Worm (Caenorhabditis elegans): ENCODE measurements around the gene xbx-1.

Gene xbx-1

DNA sequence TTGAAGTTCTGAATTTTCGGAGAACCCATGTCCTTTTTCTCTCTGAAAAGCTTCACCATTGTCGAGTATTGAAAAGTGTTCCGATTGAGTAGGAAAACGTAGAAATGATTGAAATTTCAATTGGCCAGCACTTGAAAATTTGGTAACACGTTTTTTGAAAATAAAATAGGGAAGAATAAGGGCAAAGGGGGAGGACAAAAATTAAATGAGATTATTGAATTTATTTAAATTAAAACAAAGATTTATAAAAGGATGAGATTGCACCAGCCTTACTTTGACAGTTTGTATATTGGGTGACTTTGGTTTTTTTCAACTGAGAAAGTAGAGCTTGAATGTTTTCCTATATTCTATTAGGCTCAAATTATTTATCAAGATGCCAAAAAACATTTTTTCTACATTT lies 34.1 kb downstream of the xbx-1 start, which contains the start of gene obr-2:
obr-2 (minus strand) TSS at position 101 of the 400 bp plus-strand sequence.
- TF ChIP-seq peb-1 (tag; optimal IDR thresholded peaks at IDR 0.05) (no peak), lin-11 (tag; optimal IDR thresholded peaks at IDR 0.05) (no peak)

DNA sequence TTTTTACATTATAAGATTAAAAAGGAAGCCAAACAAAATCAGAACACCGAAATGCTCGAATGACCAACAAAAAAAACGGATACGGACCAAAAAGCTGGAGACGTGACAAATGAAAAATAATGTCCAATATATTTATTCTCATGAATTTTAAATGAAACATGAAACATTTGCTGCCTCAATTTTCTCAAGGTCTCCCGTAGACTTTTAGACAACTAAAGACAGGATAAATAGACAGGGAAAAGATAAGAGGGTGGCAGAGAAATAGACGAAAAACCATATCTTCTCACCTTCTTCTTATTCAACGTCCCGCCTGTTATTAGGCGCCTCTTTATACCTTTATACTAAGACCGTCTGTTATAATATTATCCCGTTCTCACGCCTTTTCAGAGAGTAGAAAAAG lies 35.8 kb downstream of the xbx-1 start:
- no peak for TF ChIP-seq unc-39 (tag; optimal IDR thresholded peaks at IDR 0.05)
- TF ChIP-seq sma-9 (GFP tag; optimal IDR thresholded peaks at IDR 0.05): peak; percentile 33
- no peak for TF ChIP-seq sma-9 (tag; optimal IDR thresholded peaks at IDR 0.05)

DNA sequence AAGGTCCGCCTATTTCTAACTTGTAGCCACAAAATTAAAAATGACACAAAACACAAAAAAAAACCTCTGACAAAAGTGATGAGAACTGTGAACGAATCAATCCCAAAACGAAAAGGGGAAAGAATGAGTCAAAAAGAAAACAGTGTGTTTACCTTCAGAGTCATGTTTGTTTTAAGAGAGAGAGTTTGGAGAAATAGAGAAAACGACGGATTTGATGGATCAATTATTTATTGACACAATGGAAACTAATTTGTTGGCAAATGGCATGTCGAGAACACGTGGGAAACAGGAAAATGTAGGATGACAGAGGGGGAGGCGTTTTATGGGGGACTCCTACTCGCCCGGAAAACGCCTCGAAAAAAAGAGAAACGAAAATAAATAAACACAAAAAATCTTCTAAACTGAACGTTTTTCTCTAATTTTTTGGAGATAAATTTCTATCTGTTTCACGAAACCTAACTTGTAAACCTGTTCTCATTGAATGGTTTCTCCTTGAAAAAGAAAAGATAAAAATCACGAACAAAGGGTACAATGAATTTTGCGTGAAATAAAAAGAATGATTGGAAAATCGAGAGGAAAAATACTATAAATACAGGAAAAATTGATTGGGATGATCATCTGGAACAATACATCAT lies 36.9 kb downstream of the xbx-1 start:
- peak; percentile 4 for TF ChIP-seq F13H6.1 (tag; optimal IDR thresholded peaks at IDR 0.05)
- no peak for TF ChIP-seq Y55F3AM.14 (GFP tag; optimal IDR thresholded peaks at IDR 0.05)
- TF ChIP-seq nhr-129 (tag; optimal IDR thresholded peaks at IDR 0.05): peak; percentile 31
- TF ChIP-seq elt-1 (tag; optimal IDR thresholded peaks at IDR 0.05): no peak
- TF ChIP-seq nhr-77 (tag; optimal IDR thresholded peaks at IDR 0.05): no peak

DNA sequence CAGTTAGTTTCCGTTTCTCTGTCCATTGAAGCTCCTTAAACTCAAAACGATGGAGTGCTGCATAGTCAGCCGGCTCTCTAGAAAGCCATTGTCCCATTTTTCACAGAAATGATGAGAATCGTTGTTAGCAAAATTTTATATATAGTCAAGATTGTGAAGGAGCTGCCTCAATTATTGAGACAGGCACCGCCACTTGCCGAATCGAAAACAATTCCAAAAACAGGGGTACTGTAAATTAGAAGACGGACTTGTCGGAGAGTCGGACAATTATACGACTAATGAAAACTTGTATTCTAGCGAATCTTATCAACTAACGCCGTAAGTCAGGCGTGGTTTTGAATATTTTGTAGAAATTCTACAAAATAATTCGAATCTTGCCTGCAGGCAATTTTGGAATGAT lies 40.2 kb downstream of the xbx-1 start, which contains the start of gene F14H8.2:
F14H8.2 (minus strand) TSS at position 101 of the 400 bp plus-strand sequence.
- no peak for TF ChIP-seq fos-1 (tag; optimal IDR thresholded peaks at IDR 0.05)
- no peak for TF ChIP-seq lsy-2 (tag; optimal IDR thresholded peaks at IDR 0.05)
- TF ChIP-seq lin-11 (tag; optimal IDR thresholded peaks at IDR 0.05): no peak
- TF ChIP-seq ceh-16 (tag; optimal IDR thresholded peaks at IDR 0.05): no peak
- no peak for TF ChIP-seq mbf-1 (tag; optimal IDR thresholded peaks at IDR 0.05)
- TF ChIP-seq ZK546.5 (tag; optimal IDR thresholded peaks at IDR 0.05): no peak
- no peak for TF ChIP-seq nhr-129 (tag; optimal IDR thresholded peaks at IDR 0.05)
- no peak for TF ChIP-seq nhr-11 (tag; optimal IDR thresholded peaks at IDR 0.05)
- no peak for TF ChIP-seq zag-1 (tag; optimal IDR thresholded peaks at IDR 0.05)
- no peak for TF ChIP-seq ztf-1 (GFP tag; conservative IDR thresholded peaks at IDR 0.05)
- no peak for TF ChIP-seq sem-4 (tag; optimal IDR thresholded peaks at IDR 0.05)
- no peak for TF ChIP-seq mab-5 (tag; optimal IDR thresholded peaks at IDR 0.05)
- no peak for TF ChIP-seq R02D3.7 (tag; optimal IDR thresholded peaks at IDR 0.05)
- no peak for TF ChIP-seq gmeb-1 (tag; optimal IDR thresholded peaks at IDR 0.05)
- no peak for TF ChIP-seq skn-1 (tag; optimal IDR thresholded peaks at IDR 0.05)
- no peak for TF ChIP-seq mdl-1 (tag; optimal IDR thresholded peaks at IDR 0.05)
- no peak for TF ChIP-seq unc-55 (GFP tag; optimal IDR thresholded peaks at IDR 0.05)
- TF ChIP-seq crh-2 (tag; optimal IDR thresholded peaks at IDR 0.05): no peak

DNA sequence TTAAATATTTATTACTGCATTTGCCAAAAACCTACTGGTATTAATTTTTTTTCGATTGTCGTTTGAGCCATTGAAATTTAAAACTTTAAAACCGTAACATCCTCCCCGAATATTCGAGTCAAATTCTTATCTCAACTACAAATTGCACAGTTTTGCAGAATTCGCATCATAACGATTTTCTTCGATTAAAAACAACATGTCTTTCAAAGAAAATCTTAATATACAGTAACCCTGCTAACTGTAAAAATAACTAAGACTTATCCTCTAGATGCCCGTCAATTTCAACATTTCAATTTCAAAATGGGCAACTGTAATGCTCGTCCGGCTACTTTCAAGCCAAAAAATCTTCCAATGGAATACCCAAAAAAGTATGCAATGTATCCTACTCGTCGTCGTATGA lies 40.7 kb downstream of the xbx-1 start, which contains the start of gene F14H8.5:
F14H8.5 (plus strand) TSS at position 301 of the 400 bp plus-strand sequence.
- TF ChIP-seq fos-1 (tag; optimal IDR thresholded peaks at IDR 0.05): no peak
- TF ChIP-seq nhr-77 (tag; optimal IDR thresholded peaks at IDR 0.05): no peak
- TF ChIP-seq sem-4 (tag; optimal IDR thresholded peaks at IDR 0.05): no peak
- TF ChIP-seq mab-5 (tag; optimal IDR thresholded peaks at IDR 0.05): no peak
- no peak for TF ChIP-seq ztf-11 (tag; optimal IDR thresholded peaks at IDR 0.05)
- TF ChIP-seq ceh-82 (tag; optimal IDR thresholded peaks at IDR 0.05): no peak
- TF ChIP-seq snpc-4 (tag; optimal IDR thresholded peaks at IDR 0.05): no peak
- TF ChIP-seq ztf-4 (tag; optimal IDR thresholded peaks at IDR 0.05): no peak
- TF ChIP-seq zag-1 (tag; optimal IDR thresholded peaks at IDR 0.05): no peak
- no peak for TF ChIP-seq crh-2 (tag; optimal IDR thresholded peaks at IDR 0.05)
- no peak for TF ChIP-seq nhr-12 (tag; optimal IDR thresholded peaks at IDR 0.05)

DNA sequence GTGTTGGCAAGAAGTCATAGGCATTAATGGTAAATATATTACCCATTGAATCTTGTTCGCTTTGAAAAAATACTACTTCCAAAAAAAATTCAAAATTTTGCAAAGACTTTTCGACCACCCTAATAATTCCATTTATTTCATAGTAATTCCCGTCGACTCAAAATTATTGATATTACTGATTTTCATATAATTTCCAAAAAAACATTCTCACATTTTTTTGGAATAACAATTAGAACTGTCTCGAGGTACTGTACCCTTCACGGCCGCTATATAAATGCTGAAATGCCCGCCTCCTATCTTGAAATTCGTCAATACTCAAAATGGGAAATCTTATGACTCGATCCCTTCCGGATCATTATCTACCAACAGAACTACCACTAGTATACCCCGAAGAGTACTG lies 43.5 kb downstream of the xbx-1 start, which contains the start of gene F14H8.4:
F14H8.4 (plus strand) TSS at position 301 of the 400 bp plus-strand sequence.
- TF ChIP-seq nhr-21 (tag; optimal IDR thresholded peaks at IDR 0.05) (no peak), F13H6.1 (tag; optimal IDR thresholded peaks at IDR 0.05) (no peak), nhr-12 (tag; optimal IDR thresholded peaks at IDR 0.05) (no peak), gmeb-1 (tag; optimal IDR thresholded peaks at IDR 0.05) (no peak), mab-5 (tag; optimal IDR thresholded peaks at IDR 0.05) (no peak), peb-1 (tag; optimal IDR thresholded peaks at IDR 0.05) (no peak), lsy-2 (tag; optimal IDR thresholded peaks at IDR 0.05) (no peak), sem-4 (tag; optimal IDR thresholded peaks at IDR 0.05) (no peak), elt-1 (tag; optimal IDR thresholded peaks at IDR 0.05) (no peak), ceh-16 (tag; optimal IDR thresholded peaks at IDR 0.05) (no peak), C34F6.9 (tag; optimal IDR thresholded peaks at IDR 0.05) (no peak), crh-2 (tag; optimal IDR thresholded peaks at IDR 0.05) (no peak), elt-3 (tag; optimal IDR thresholded peaks at IDR 0.05) (no peak), Y55F3AM.14 (GFP tag; optimal IDR thresholded peaks at IDR 0.05) (no peak), mdl-1 (tag; optimal IDR thresholded peaks at IDR 0.05) (no peak), sma-9 (GFP tag; optimal IDR thresholded peaks at IDR 0.05) (no peak), sma-9 (tag; optimal IDR thresholded peaks at IDR 0.05) (no peak), lin-13 (GFP tag; optimal IDR thresholded peaks at IDR 0.05) (no peak), nhr-6 (tag; optimal IDR thresholded peaks at IDR 0.05) (no peak), ama-1 (optimal IDR thresholded peaks at IDR 0.05) (no peak)
